Worm (Caenorhabditis elegans) whole organism, dauer: ENCODE measurements around the gene srj-24.

Experiments used
- unc-62 ChIP-seq: sonication (generic microtip); optimal IDR thresholded peaks from 2 replicates; lab custom pipeline; 2017; ENCODE audit warnings: missing biosample characterization, missing genetic modification reagents, missing genetic modification characterization

The srj-24 gene

DNA sequence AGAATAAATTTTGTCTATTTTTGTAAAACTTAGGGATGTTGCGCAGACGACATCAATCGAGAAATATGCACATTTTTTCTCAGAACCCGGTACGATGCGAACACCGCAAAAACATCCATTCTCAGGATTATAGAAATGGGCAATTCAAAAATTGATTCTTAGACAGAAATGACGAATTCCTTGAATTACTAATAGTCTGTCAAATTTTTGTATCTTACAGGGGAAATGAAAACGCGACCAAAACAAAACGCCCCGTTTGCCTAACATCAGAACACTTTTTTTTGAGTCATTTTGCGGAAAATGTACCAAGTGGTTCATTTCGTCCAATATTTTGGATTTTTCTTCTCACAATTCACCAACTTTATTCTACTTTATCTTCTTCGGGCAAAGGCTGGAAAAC, 4.7 kb upstream of the srj-24 start, which contains the start of gene str-134:
TSS of gene str-134 (plus strand) at position 301 of the 400 bp plus-strand sequence.
- no peak for TF ChIP-seq unc-62 (GFP tag; lab: Kevin White, UChicago)

DNA sequence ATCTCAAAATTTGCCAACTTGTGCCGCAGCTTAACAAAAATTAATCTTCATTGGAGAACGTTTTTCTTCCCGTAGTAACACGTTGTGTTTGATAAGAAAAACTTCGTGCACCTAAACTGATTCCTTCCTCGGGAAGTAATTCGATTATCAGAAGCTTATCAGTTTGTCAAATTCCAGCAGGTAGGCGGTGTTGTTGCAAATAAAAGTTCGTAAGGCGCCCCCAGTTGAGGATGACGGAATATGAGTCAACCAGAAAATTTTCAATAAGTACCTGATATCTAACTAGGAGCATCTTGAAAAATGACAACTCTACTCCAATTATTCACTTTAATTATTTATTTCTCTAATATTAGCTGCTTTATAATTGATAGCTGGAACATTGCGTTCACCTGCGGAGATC, 3.1 kb upstream of the srj-24 start, which contains the start of gene C05E4.7:
TSS of gene C05E4.7 (plus strand) at position 301 of the 400 bp plus-strand sequence.
- TF ChIP-seq unc-62 (GFP tag; lab: Kevin White, UChicago): no peak

DNA sequence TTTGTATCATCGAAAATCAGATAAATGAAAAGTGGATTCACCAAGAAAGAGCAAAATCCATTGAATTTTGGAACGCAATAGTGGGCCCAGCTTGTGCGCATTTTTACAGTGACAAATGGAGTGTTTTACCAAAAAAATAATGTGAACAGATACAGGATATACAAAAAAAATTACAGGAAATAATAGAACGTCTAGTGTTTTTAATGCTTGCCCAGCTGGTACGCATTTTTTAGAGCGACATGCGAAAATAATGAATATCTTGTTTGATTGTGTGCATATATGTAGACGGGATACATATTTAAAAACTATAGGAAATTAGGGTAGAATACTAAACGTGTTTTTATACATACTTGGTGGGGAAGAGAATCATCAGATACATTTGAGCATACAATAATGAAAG, 2.5 kb downstream of the srj-24 start, which contains the start of gene srj-25:
TSS of gene srj-25 (minus strand) at position 101 of the 400 bp plus-strand sequence.
- TF ChIP-seq unc-62 (GFP tag; lab: Kevin White, UChicago): no peak

DNA sequence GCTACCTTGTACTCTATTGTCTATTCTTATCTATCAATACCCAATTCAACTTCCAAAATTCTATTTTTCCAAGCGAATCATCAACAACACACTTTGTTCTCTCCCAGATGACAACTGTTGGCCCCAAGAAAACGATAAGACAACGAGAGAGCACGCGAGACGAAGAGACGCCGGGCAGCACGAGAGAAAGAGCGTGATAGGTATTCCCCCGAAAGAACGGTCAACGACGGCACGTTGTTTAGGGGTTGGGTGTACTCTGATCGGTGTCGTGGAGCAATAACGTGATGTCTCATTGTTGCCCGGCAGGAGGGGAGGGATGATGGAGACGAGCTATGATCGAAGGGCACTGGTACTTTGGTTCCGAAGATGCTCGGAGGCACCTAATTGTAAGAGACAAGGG, 7.3 kb downstream of the srj-24 start:
- TF ChIP-seq unc-62 (GFP tag; lab: Kevin White, UChicago): no peak

DNA sequence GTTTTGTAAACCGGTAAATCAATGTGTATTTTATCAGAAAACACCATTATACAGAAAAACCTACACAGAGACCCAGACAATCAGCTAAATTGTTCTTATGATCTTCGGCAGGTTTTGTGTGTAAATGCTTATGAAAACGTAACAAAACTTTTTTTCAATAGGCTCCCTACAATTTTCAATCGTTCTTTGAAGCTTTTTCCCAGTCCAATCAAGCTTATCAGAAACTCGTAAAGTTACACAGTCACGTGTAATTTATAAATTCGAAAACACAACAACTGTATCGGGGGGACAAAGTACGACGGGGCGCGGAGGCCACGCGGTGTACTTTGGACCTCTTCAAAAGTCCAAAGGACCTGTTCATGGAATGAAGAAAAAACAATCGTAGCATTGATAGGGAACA, 8.5 kb downstream of the srj-24 start:
- TF ChIP-seq unc-62 (GFP tag; lab: Kevin White, UChicago): no peak

DNA sequence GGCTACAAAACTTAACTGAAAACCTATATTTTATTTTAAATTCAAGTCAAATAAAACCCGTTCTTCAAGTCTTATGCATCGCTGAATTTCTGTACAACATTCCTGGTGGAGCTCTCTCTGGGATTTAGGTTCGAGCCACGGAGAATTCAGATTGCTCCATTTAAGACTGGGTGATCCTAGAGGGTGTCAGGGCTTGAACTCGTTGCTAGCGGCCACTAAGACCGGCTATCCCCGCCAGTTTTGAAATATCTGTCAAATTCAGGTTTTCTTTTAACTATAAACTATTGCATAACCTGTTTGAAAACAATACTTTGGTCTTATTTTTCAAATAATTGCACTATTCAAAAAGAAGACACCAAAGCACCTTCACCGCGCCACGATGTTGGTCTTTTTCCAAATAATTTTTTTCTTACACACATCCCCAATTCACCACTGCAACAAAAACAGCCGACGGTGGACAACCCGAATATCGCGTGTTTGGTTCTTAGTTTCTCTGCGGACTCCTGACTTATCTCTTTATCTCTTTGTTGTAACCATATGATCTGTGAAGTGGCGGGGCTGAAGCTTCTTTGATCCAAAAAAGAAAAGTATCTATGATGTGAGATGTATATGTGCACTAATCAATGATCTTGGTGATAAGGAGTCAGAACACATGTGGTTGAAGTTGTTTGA, 9.7 kb downstream of the srj-24 start:
- no peak for TF ChIP-seq unc-62 (GFP tag; lab: Kevin White, UChicago)

DNA sequence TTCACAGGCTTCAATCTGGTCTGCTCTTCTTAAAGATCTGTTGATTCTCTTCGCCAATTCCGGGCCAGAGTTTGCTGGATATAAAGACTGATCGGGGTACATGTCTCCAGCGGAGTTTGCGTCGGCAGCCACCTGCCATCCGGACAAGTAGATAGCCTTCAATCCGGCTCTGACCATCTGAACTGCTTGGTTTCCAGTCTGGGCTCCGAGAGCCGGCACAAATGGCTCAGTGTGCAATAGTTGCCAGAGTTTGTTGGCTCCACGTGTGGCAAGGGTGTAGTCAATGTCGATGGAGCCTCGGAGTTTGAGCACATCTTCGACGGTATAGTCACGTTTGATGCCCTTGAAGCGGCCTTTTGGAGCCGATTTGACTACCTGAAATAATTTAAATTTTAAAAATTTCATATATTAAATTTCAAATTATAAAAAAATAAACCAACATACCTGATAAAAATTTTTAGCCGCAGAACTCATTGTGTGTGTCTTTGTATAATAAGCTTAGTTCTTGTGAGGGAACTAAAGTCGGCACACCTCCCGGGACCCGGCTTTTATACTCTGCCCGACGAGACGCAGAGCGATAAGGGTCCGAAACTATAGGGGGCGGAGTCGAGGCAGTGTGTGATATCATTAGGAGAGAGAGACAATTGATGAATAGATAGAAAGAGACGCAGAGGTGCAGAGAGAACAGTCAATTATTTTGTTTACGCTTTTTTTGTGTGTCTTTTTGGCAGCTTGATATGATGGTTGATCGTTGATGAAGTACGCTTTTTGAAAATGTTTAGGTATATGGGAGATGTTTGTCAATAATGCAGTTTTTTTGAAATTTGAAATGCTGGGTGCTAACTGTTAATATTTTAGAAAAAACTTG, 11.0 kb downstream of the srj-24 start, which contains the start of the genes icl-1 and srh-2:
TSS of gene icl-1 (minus strand) at position 521 of the 868 bp plus-strand sequence.
TSS of gene srh-2 (plus strand) at position 818 of the 868 bp plus-strand sequence.
- TF ChIP-seq unc-62 (GFP tag; lab: Kevin White, UChicago): no peak

DNA sequence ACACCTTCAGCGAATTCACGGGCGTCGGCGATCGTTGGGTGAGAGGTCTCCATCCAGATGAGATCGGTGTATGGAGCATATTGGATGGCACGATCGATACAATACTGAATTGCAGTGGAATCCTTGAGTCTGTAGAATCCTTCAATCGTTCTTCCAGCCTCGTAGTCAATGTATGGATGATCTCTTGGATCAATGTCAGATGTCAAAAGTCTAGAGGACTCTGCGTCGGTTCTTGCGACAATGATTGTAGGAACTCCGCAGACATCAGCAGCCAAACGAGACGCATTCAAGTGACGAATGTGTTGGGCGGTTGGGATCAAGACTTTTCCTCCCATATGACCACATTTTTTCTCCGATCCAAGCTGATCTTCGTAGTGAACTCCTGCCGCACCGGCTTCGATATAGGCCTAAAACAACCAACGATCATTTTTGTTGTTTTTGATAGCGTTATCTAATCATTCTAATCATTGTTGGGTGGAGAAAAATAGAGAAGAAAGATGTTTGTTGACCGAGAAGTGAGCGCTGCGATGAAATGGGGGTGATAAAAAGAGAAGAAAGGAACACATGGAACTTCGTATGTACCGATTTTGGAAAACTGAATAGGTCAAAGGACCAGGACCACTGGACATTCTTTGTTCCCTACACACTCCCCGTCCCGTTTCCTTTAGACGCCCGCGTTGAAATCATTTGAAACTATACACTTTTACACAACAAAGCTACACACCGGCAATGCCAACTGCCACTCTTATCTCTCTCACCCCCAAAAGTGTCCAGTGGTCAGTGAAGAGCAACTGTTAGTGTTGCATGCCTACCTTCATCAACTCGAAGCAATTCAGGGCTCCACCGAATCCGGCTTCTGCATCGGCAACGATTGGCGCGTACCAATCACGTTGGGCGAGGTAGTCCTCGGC, 11.8 kb downstream of the srj-24 start:
- TF ChIP-seq unc-62 (GFP tag; lab: Kevin White, UChicago): no peak

DNA sequence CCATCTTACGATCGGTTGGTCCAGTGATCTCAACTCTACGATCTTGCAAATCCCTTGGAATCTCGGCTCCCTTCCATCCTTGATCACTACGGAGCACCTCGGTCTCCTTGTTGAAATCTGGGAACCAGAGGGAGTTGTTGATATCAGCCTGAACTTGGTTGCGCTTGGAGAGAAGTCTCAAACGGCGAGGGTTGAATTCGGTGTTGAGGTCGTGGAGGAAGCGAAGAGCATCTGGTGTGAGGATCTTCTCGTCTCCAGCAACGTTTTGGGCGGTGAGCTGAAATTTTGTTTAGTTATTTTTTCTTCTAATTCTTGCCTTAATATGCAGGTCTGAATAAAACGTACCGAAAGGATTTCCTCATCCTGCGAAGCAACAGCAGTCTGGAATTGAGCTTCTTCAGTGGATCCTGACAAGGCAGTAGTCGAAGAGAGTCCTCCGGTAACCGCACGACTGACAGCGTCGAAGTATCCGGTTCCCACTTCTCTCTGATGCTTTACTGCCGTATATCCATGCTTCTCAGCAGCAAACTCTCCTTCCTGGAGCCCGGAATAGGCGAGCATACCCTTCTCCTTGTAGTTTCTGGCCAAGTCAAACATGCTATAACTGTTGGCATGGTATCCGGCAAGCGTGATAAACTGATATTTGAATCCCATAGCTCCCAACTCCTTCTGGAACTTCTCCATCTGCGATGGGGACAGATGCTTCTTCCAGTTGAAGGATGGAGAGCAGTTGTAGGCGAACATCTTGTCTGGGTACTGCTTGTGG, 12.7 kb downstream of the srj-24 start:
- TF ChIP-seq unc-62 (GFP tag; lab: Kevin White, UChicago): no peak

DNA sequence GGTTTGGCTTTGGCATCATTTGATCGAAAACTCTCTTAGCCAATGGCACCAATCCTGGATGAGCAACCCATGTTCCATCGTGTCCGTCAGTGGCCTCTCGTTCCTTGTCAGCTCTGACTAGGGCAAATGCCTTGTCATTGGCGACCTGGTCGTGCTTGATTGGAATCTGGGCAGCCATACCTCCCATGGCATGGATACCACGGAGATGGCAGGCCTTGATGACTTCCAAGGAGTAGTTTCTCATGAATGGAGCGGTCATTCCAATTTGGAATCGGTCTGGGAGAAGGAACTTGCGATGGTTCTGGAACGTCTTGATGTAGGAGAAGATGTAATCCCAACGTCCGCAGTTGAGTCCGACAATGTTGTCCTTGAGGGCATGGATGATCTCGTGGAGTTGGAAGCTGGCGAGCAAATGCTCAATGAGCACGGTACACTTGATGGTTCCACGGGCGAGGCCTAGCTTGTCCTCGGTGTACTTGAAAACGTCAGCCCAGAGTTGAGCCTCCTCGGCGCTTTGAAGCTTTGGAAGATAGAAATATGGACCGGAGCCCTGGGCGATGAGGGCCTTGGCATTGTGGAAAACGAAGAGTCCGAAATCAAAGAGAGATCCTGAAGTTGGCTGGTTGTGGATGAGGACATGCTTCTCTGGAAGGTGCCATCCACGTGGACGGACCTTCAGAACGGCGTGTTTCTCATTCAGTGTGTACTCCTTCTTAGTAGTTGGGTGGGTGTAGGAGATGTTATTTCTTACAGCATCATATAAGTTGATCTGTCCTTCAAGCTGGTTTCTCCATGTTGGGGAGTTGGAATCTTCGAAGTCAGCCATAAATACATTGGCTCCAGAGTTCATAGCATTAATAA, 13.5 kb downstream of the srj-24 start:
- TF ChIP-seq unc-62 (GFP tag; lab: Kevin White, UChicago): no peak

DNA sequence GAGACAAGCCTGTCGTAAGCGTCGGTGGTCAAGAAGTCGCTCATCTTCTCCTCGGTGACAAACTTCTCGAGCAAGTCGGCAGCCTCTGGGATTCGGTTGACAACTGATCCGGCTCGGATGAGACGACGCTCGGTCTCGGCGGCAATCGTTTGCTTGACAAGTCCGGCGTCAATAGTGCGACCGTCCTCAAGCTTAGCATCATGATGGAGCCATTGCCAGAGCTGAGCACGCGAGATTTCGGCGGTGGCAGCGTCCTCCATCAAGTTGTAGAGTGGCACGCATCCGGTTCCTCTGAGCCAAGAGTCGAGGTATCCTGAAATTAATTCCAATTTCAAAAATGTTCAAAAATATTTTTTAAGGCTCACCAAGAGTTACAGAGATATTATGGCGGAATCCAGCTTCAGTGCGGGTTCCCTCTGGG, 14.2 kb downstream of the srj-24 start:
- TF ChIP-seq unc-62 (GFP tag; lab: Kevin White, UChicago): no peak

DNA sequence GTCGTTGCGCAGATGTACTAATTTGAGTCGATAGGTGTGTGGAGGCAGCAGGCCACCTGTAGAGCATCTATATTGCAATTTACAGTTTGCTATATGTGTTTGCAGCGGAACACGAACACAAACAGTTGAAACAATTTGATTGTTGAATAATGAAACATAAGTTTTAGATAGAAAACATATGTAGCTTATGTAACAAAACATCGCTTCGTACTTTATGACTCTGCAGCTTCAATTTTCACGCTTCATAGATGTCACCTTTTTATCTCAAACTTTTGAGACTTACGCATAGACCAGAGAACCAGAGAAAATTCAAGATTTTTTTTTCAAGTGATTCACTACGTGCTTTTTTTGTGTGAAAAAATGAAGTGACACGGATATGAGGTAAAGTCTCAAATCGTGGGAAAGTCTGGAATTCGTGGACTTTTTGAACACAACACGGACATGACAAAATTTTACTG, 14.7 kb downstream of the srj-24 start, which contains the start of gene fbxb-72:
TSS of gene fbxb-72 (minus strand) at position 58 of the 458 bp plus-strand sequence.
- TF ChIP-seq unc-62 (GFP tag; lab: Kevin White, UChicago): no peak

DNA sequence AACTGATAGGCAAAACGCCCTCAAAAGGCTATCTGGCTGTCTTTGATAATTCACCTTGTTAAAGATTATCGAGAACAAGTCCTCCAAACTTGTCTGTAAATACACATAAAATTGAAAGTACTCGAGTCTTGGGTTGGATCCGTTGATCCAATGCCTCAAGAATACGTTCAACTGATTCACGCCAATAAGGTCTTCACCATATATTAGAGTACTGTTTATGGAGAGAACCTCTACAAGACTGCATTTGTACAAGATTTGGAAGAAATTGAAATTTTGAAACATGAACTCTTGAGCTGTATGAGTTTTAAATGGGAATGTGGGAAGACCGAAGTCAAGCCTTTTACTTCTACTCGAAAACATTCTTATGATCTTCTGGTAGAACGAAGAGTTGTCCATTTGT, 15.8 kb downstream of the srj-24 start:
- TF ChIP-seq unc-62 (GFP tag; lab: Kevin White, UChicago): no peak
